Fruit fly (Drosophila melanogaster): ENCODE results near the gene Tbca.

The Tbca gene

dm6 chr3R:31721466-31721865 is 21.8 kb upstream of the Tbca start:
- TF ChIP-seq Myc (optimal IDR thresholded peaks at IDR 0.05) (no peak), ttk (optimal IDR thresholded peaks at IDR 0.05) (no peak), insv (optimal IDR thresholded peaks at IDR 0.05) (no peak), h (optimal IDR thresholded peaks at IDR 0.05) (no peak), Sin3A (optimal IDR thresholded peaks at IDR 0.05) (no peak), psq (optimal IDR thresholded peaks at IDR 0.05) (no peak)

- TF ChIP-seq Sin3A (optimal IDR thresholded peaks at IDR 0.05) (no peak), h (optimal IDR thresholded peaks at IDR 0.05) (no peak), psq (optimal IDR thresholded peaks at IDR 0.05) (no peak), insv (optimal IDR thresholded peaks at IDR 0.05) (no peak), Myc (optimal IDR thresholded peaks at IDR 0.05) (no peak), ttk (optimal IDR thresholded peaks at IDR 0.05) (no peak)
Measured at dm6 chr3R:31721958-31722357, 21.3 kb upstream of the Tbca start.

- no peak for TF ChIP-seq ttk (optimal IDR thresholded peaks at IDR 0.05)
- no peak for TF ChIP-seq insv (optimal IDR thresholded peaks at IDR 0.05)
- TF ChIP-seq Myc (optimal IDR thresholded peaks at IDR 0.05) = no peak
- no peak for TF ChIP-seq psq (optimal IDR thresholded peaks at IDR 0.05)
- no peak for TF ChIP-seq Sin3A (optimal IDR thresholded peaks at IDR 0.05)
- TF ChIP-seq h (optimal IDR thresholded peaks at IDR 0.05) = no peak
Measured at dm6 chr3R:31723206-31723933, 19.9 kb upstream of the Tbca start.

- TF ChIP-seq h (optimal IDR thresholded peaks at IDR 0.05) (no peak), insv (optimal IDR thresholded peaks at IDR 0.05) (no peak), ttk (optimal IDR thresholded peaks at IDR 0.05) (no peak), Myc (optimal IDR thresholded peaks at IDR 0.05) (no peak), psq (optimal IDR thresholded peaks at IDR 0.05) (no peak), Sin3A (optimal IDR thresholded peaks at IDR 0.05) (no peak)
Measured at dm6 chr3R:31724136-31724535, 19.2 kb upstream of the Tbca start.

dm6 chr3R:31724580-31725320 is 18.5 kb upstream of the Tbca start:
- TF ChIP-seq h (optimal IDR thresholded peaks at IDR 0.05) (no peak), Myc (optimal IDR thresholded peaks at IDR 0.05) (no peak), insv (optimal IDR thresholded peaks at IDR 0.05) (peak; percentile 12)

dm6 chr3R:31725486-31726227 is 17.6 kb upstream of the Tbca start:
- no peak for TF ChIP-seq psq (optimal IDR thresholded peaks at IDR 0.05)

- TF ChIP-seq Sin3A (optimal IDR thresholded peaks at IDR 0.05) = no peak
- no peak for TF ChIP-seq h (optimal IDR thresholded peaks at IDR 0.05)
- no peak for TF ChIP-seq Myc (optimal IDR thresholded peaks at IDR 0.05)
- no peak for TF ChIP-seq ttk (optimal IDR thresholded peaks at IDR 0.05)
- TF ChIP-seq psq (optimal IDR thresholded peaks at IDR 0.05) = no peak
- no peak for TF ChIP-seq insv (optimal IDR thresholded peaks at IDR 0.05)
Measured at dm6 chr3R:31726286-31726685, 17.0 kb upstream of the Tbca start.

- TF ChIP-seq psq (optimal IDR thresholded peaks at IDR 0.05) = no peak
Measured at dm6 chr3R:31727773-31728172, 15.5 kb upstream of the Tbca start.

- no peak for TF ChIP-seq Myc (optimal IDR thresholded peaks at IDR 0.05)
- no peak for TF ChIP-seq insv (optimal IDR thresholded peaks at IDR 0.05)
- TF ChIP-seq psq (optimal IDR thresholded peaks at IDR 0.05) = no peak
- no peak for TF ChIP-seq ttk (optimal IDR thresholded peaks at IDR 0.05)
- no peak for TF ChIP-seq Sin3A (optimal IDR thresholded peaks at IDR 0.05)
Measured at dm6 chr3R:31736776-31737175, 6.5 kb upstream of the Tbca start, which contains the start of the genes CstF50 and CG11563. Gene CstF50, minus strand, starts transcription at chr3R:31736963. Gene CG11563, plus strand, starts transcription at chr3R:31737035.

dm6 chr3R:31738060-31738619 is 5.2 kb upstream of the Tbca start, which contains the start of gene eEF1alpha2:
Gene eEF1alpha2, plus strand, starts transcription at chr3R:31738468.
- no peak for TF ChIP-seq psq (optimal IDR thresholded peaks at IDR 0.05)
- TF ChIP-seq Myc (optimal IDR thresholded peaks at IDR 0.05) = no peak
- TF ChIP-seq h (optimal IDR thresholded peaks at IDR 0.05) = no peak
- no peak for TF ChIP-seq Sin3A (optimal IDR thresholded peaks at IDR 0.05)
- no peak for TF ChIP-seq ttk (optimal IDR thresholded peaks at IDR 0.05)

- TF ChIP-seq Sin3A (optimal IDR thresholded peaks at IDR 0.05) (no peak), psq (optimal IDR thresholded peaks at IDR 0.05) (no peak), h (optimal IDR thresholded peaks at IDR 0.05) (no peak), Myc (optimal IDR thresholded peaks at IDR 0.05) (no peak), insv (optimal IDR thresholded peaks at IDR 0.05) (no peak), ttk (optimal IDR thresholded peaks at IDR 0.05) (no peak)
Measured at dm6 chr3R:31739067-31739786, 4.1 kb upstream of the Tbca start.

dm6 chr3R:31741278-31741677 is 2.0 kb upstream of the Tbca start:
- TF ChIP-seq ttk (optimal IDR thresholded peaks at IDR 0.05) = no peak
- TF ChIP-seq Myc (optimal IDR thresholded peaks at IDR 0.05) = no peak
- TF ChIP-seq psq (optimal IDR thresholded peaks at IDR 0.05) = no peak
- no peak for TF ChIP-seq insv (optimal IDR thresholded peaks at IDR 0.05)
- TF ChIP-seq Sin3A (optimal IDR thresholded peaks at IDR 0.05) = no peak
- TF ChIP-seq h (optimal IDR thresholded peaks at IDR 0.05) = no peak

All from Kc167 (cell line).